Worm (Caenorhabditis elegans): Measurements from ENCODE around the gene C39E6.2.

Gene C39E6.2

ce11 chrX:4787525-4787924, 32.6 kb upstream of the C39E6.2 start:
- TF ChIP-seq nhr-2 (tag; optimal IDR thresholded peaks at IDR 0.05) (no peak), ces-1 (GFP tag; optimal IDR thresholded peaks at IDR 0.05) (peak; percentile 53)

- TF ChIP-seq nhr-237 (tag; optimal IDR thresholded peaks at IDR 0.05) = no peak
- peak; percentile 90 for TF ChIP-seq hlh-1 (tag; optimal IDR thresholded peaks at IDR 0.05)
- TF ChIP-seq blmp-1 (tag; optimal IDR thresholded peaks at IDR 0.05) = no peak
- no peak for TF ChIP-seq bed-3 (GFP tag; optimal IDR thresholded peaks at IDR 0.05)
- no peak for TF ChIP-seq ceh-83 (GFP tag; optimal IDR thresholded peaks at IDR 0.05)
- peak; percentile 70 for TF ChIP-seq unc-62 (GFP tag; optimal IDR thresholded peaks at IDR 0.05)
- TF ChIP-seq lin-32 (GFP tag; optimal IDR thresholded peaks at IDR 0.05) = no peak
- no peak for TF ChIP-seq tbx-8 (GFP tag; optimal IDR thresholded peaks at IDR 0.05)
- TF ChIP-seq nhr-76 (tag; optimal IDR thresholded peaks at IDR 0.05) = no peak
- no peak for TF ChIP-seq cnd-1 (tag; optimal IDR thresholded peaks at IDR 0.05)
- TF ChIP-seq unc-120 (tag; optimal IDR thresholded peaks at IDR 0.05; ENCODE audit: poor library complexity, severe bottlenecking) = no peak
- TF ChIP-seq elt-1 (tag; optimal IDR thresholded peaks at IDR 0.05; ENCODE audit: borderline replicate concordance, insufficient read depth) = no peak
- TF ChIP-seq nhr-28 (tag; optimal IDR thresholded peaks at IDR 0.05) = no peak
- TF ChIP-seq unc-39 (tag; optimal IDR thresholded peaks at IDR 0.05) = no peak
- TF ChIP-seq sem-2 (GFP tag; optimal IDR thresholded peaks at IDR 0.05) = no peak
These were observed 29.9 kb upstream of the C39E6.2 start for ce11 chrX:4784776-4785175.

ce11 chrX:4783117-4783775, 28.3 kb upstream of the C39E6.2 start, which contains the start of gene F43C9.2:
Gene F43C9.2 (plus strand): TSS chrX:4783613.
- TF ChIP-seq snpc-4 (tag; optimal IDR thresholded peaks at IDR 0.05) (no peak), flh-1 (GFP tag; optimal IDR thresholded peaks at IDR 0.05) (no peak), nhr-2 (tag; optimal IDR thresholded peaks at IDR 0.05) (no peak)

ce11 chrX:4782197-4782596, 27.3 kb upstream of the C39E6.2 start, which contains the start of gene hum-10:
Gene hum-10 (minus strand): TSS chrX:4782297.
- TF ChIP-seq drap-1 (GFP tag; optimal IDR thresholded peaks at IDR 0.05) (no peak), sptf-1 (tag; optimal IDR thresholded peaks at IDR 0.05) (no peak), mep-1 (tag; optimal IDR thresholded peaks at IDR 0.05) (no peak), nhr-2 (tag; optimal IDR thresholded peaks at IDR 0.05) (no peak), zip-8 (tag; optimal IDR thresholded peaks at IDR 0.05) (no peak), blmp-1 (tag; optimal IDR thresholded peaks at IDR 0.05) (no peak), lin-13 (tag; optimal IDR thresholded peaks at IDR 0.05) (no peak), ceh-83 (GFP tag; optimal IDR thresholded peaks at IDR 0.05) (no peak), pha-4 (tag; optimal IDR thresholded peaks at IDR 0.05) (no peak), flh-1 (GFP tag; optimal IDR thresholded peaks at IDR 0.05) (no peak), lsy-2 (tag; optimal IDR thresholded peaks at IDR 0.05) (no peak), cnd-1 (tag; optimal IDR thresholded peaks at IDR 0.05) (no peak), nhr-76 (tag; optimal IDR thresholded peaks at IDR 0.05) (no peak), nhr-237 (tag; optimal IDR thresholded peaks at IDR 0.05) (no peak)

ce11 chrX:4769885-4770284, 15.0 kb upstream of the C39E6.2 start, which contains the start of gene npr-1:
Gene npr-1 (minus strand): TSS chrX:4769985.
- no peak for TF ChIP-seq pha-4 (tag; optimal IDR thresholded peaks at IDR 0.05)
- no peak for TF ChIP-seq mab-5 (tag; optimal IDR thresholded peaks at IDR 0.05)
- TF ChIP-seq blmp-1 (tag; optimal IDR thresholded peaks at IDR 0.05) = no peak
- no peak for TF ChIP-seq zip-8 (tag; optimal IDR thresholded peaks at IDR 0.05)
- no peak for TF ChIP-seq nhr-2 (tag; optimal IDR thresholded peaks at IDR 0.05)
- TF ChIP-seq lin-32 (GFP tag; optimal IDR thresholded peaks at IDR 0.05) = no peak
- TF ChIP-seq lsy-2 (tag; optimal IDR thresholded peaks at IDR 0.05) = no peak
- TF ChIP-seq unc-39 (tag; optimal IDR thresholded peaks at IDR 0.05) = no peak
- no peak for TF ChIP-seq nhr-12 (tag; optimal IDR thresholded peaks at IDR 0.05)
- TF ChIP-seq ceh-43 (GFP tag; optimal IDR thresholded peaks at IDR 0.05) = no peak
- TF ChIP-seq unc-62 (GFP tag; optimal IDR thresholded peaks at IDR 0.05) = no peak
- TF ChIP-seq nhr-76 (tag; optimal IDR thresholded peaks at IDR 0.05) = no peak
- TF ChIP-seq hlh-1 (tag; optimal IDR thresholded peaks at IDR 0.05) = no peak
- TF ChIP-seq tbx-8 (GFP tag; optimal IDR thresholded peaks at IDR 0.05) = no peak
- no peak for TF ChIP-seq sptf-1 (tag; optimal IDR thresholded peaks at IDR 0.05)
- TF ChIP-seq unc-120 (tag; optimal IDR thresholded peaks at IDR 0.05; ENCODE audit: poor library complexity, severe bottlenecking) = no peak

Measured in whole organism, mixed stage, embryonic.